Fruit fly (Drosophila melanogaster) ovary, adult (tissue): ENCODE results near the gene Grip.
"Not testable (repeated sequence)": the region's sequence is repeated elsewhere in the genome, so short reads cannot be mapped to it uniquely, and the experiment has no call there.

Source experiments
- CG17801 ChIP-seq: fragments of 200-800 bp; optimal IDR thresholded peaks from 2 replicates; lab custom pipeline; 2019; ENCODE audit warnings: missing biosample characterization, mild to moderate bottlenecking, missing genetic modification characterization, moderate library complexity; ENCODE audit not compliant: partially characterized antibody

The Grip gene

dm6 chrX:5942306-5942705, 23.8 kb upstream of the Grip start, which contains the start of gene CG12728:
CG12728 (plus strand) TSS chrX:5942606.
- TF ChIP-seq CG17801 (GFP tag; lab: Kevin White, UChicago), result not testable (repeated sequence)

DNA sequence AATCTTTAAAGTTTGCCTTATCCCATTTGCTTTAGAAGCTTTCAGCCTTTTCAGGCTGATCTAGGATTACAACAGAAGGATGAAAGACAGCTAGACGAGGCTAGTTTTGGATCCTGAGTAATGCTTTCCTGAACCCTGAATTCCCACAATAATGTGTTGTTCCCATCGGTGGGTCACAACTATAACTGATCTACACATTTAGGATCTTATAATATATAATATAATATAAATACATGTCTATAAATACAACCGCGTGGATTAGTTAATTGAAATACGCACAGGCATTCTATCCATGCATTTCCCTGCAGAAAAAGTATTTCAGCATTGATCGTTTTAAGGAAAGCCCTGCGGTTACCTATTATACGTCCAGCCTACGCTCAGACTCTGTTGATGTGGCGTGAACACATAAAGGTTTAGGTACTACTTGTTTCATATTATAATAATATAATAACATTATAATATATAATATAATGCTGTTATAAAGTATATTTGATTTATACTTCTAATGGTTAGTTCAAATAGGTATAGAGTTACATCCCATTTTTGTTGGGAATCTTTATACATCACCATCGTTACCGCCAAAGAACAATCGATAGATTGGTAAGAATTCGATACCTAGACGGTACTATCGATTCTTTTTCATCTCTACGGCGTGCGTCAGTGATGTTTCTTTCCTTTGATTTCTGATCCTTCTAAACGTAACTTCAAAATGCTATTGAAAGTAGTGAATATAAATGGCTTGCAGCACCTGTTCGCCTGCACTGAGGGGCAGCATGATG, 20.8 kb upstream of the Grip start, which contains the start of gene CG32756:
TSS of gene CG32756 (plus strand) at position 631 of the 779 bp plus-strand sequence.
- TF ChIP-seq CG17801 (GFP tag; lab: Kevin White, UChicago), result not testable (repeated sequence)

DNA sequence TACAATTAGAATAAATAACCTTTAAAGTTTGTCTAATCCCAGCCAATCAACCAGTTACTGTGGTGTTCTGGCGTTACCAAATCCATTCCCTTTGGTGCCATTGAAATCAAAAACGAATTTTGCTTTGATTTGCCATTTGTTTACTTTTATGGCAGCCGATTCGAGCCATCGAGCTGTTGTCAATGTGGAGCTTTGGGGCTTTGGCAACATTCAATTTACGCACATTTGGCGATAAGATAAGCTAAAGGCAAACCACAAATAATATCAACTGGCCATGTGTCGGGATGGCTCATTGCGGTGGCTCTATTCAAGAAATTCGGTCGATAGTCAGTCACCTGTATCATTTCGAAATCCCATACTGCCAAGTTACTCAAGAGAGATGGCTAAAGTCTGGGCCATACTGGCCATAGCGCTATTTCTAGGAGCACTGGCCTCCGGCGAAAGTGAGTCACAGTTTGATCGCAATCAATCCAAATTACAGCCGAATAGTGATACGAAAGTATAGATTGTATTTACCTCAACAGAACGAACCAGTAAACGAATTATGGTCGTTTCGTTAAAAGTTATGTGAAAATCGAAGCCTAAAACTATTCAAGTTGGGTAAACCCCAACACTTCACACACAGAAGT, 18.1 kb upstream of the Grip start, which contains the start of gene CG6041:
TSS of gene CG6041 (plus strand) at position 291 of the 629 bp plus-strand sequence.
- TF ChIP-seq CG17801 (GFP tag; lab: Kevin White, UChicago), result no peak

- TF ChIP-seq CG17801 (GFP tag; lab: Kevin White, UChicago), result no peak
Observed at dm6 chrX:5949951-5950350, 16.1 kb upstream of the Grip start, which contains the start of gene CG32755. CG32755 (plus strand) TSS chrX:5950251.

- TF ChIP-seq CG17801 (GFP tag; lab: Kevin White, UChicago), result no peak
Observed at dm6 chrX:5952265-5952664, 13.8 kb upstream of the Grip start, which contains the start of gene CG6048. CG6048 (plus strand) TSS chrX:5952565.

dm6 chrX:5955207-5955679, 10.8 kb upstream of the Grip start, which contains the start of gene CG6067:
CG6067 (plus strand) TSS chrX:5955629.
- no peak for TF ChIP-seq CG17801 (GFP tag; lab: Kevin White, UChicago)

DNA sequence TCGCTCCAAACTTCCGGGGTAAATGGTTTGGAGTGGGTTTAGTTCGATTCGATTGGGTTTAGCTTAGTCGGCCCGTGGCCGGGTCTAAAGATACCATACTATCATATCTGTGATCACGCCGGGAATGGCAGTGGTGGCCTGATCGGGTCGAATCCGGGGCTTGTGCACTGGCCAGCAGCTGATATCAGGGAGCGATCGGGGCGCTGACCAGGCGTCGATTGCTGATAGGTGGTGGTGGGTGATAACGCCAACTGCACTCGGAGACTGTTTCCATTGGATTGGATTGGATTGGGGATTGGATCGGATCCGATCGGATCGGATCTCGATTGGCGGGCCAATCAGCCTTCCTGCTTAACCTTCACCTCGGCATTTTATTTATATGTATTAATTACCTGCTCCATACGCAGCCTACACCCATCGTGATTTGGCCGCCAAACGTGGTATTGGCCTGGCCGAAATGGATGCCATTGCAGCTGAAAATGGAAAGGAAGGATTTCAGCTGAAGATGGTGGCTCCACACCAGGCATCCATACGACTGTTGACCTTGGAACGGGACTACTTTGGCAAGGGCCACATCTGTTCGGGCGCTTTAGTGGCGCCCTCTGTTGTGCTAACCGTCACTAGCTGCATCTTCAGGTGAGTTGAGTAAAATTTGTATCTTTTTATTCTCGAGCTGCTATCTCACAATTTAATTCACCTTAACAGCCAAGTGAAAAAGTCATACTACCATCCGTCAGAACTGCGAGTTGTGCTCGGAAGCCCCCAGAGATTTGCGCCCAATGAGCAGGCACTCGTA, 9.2 kb upstream of the Grip start:
- TF ChIP-seq CG17801 (GFP tag; lab: Kevin White, UChicago), result no peak

dm6 chrX:5964169-5964686, 1.9 kb upstream of the Grip start:
- no peak for TF ChIP-seq CG17801 (GFP tag; lab: Kevin White, UChicago)

DNA sequence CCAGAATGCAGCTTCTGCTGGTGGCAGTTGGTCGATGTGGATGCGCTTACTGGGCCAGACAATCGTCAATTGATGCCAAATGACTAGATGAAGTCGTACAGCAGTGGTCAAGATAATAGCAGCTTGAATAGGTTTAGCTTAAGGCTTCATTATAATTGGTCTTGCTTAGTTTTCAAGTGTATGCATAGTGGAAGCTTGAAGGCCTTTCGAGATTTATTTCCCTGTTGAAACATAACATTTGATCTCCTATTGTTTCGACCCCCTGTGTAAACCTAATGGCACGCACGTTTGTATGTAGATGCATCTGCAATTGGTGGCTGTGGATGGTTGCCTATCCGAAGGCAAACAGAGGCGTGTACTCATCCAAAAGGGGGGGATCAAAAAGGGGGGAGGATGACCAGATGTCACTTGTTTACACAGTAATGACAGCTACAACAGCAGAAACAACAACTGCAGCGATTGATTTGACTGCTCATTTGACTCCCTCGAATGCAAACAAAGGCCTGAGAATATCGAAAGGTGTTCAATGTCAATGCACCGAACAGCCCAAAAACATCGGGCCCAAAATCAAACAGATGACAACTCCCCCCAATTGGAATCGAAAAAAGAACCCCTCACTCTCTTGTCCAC, 2.1 kb downstream of the Grip start:
- TF ChIP-seq CG17801 (GFP tag; lab: Kevin White, UChicago), result no peak

DNA sequence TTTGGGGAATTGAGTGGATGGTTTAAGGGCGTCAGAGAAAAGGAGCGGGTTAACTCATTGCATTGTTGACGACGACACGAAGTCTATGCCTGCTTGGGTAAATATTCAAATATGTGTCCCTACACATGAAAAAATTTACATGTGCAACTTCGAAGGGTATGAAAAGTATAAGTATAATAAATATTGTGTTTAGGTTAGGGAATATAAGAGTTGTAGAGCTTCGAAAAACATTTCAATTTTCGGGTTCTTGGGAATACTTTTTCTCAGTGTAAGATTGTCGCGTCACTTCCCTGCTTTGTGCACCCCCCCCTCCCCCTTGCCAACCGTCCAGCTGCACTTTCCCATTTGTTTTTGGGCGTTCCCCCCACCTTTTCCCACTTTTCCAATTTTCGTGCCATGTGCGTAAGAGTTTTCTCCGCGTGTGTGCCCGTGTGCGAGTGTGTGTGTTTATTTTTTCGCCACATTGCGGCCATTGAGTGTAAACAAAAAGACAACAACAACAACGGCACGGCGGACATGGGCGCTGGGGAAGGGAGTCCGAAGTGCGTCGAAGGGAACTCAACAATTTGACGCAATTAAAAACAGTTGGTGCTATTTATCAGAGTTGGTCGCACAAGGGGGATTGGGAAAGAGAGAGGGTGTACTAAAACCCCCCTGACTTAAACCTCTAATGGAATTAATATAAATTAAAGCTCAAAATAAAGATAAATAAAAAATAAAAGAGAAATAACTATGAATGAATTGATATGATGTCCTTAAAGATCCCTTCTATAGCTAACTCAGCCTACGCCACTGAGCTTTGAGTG, 4.0 kb downstream of the Grip start:
- no peak for TF ChIP-seq CG17801 (GFP tag; lab: Kevin White, UChicago)

- TF ChIP-seq CG17801 (GFP tag; lab: Kevin White, UChicago), result no peak
Observed at dm6 chrX:5970666-5971057, 4.6 kb downstream of the Grip start.

DNA sequence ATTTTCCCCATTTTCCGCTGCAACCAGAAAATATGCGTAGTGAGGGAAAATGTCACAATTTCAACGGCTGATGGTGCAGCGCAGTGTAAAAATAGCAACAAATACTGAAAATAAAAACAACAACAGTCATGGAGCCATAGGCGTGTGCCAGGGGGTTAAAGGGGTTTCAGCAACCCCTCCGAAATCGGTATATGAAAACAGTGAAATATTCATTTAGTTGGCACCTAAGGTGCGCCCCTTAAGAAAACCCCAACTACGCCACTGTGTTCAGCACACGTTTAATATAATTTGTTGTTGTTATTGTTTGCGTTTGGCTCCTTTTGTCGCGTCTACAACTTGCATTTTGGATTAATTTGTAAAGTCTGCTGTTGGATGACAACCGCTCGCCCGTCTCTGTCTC, 6.0 kb downstream of the Grip start:
- no peak for TF ChIP-seq CG17801 (GFP tag; lab: Kevin White, UChicago)

DNA sequence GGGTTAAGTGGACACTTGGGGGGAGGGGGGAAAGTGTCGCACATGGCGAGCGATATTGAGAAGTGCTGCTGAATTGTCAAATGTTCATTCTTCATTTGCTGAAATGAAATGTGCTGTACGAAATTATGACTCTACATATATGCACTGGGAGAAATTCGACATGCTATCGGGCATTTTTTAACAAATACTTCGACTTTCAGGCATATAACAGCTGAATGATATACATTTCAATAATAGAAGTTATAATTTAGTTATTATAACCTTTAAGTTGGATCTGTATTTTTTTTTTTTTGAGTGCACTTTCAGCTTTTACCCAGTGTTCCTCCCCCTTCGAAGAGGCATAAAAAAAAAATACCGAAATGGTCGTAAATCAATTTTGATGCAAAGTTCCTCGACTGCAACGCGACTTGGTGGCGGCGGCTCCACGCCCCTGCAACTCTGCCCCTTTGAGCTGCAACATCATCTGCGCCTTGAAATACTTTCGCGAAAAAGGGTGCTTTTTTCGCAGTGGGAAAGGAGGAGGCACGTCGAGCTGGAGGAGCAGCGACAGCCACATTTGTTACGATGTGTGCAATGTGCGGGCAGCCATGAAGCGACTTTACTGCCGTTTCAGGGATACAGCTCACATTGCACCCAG, 7.4 kb downstream of the Grip start:
- no peak for TF ChIP-seq CG17801 (GFP tag; lab: Kevin White, UChicago)
